Fruit fly (Drosophila melanogaster) whole organism, embryonic: ENCODE measurements around the gene CG16953.

Experiments
- Adf1 ChIP-seq: fragments of 200-800 bp; sonication (Bioruptor generic); IDR thresholded peaks from 2 replicates; pipeline ENCODE4 v1.3.6; 2022; ENCODE audit warnings: missing biosample characterization, missing genetic modification characterization
- CG1024 ChIP-seq: fragments of 200-800 bp; sonication (Bioruptor generic); IDR thresholded peaks from 2 replicates; pipeline ENCODE4 v1.3.6; 2022; ENCODE audit warnings: missing biosample characterization, missing genetic modification characterization
- CG11560 ChIP-seq: fragments of 200-800 bp; sonication (Bioruptor generic); IDR thresholded peaks from 3 replicates; pipeline ENCODE4 v1.3.6; 2022; ENCODE audit warnings: missing biosample characterization, missing genetic modification characterization
- CG12155 ChIP-seq: fragments of 200-800 bp; sonication (Bioruptor generic); optimal IDR thresholded peaks from 3 replicates; lab custom pipeline; 2016; ENCODE audit warnings: missing biosample characterization, missing genetic modification characterization
- CG13296 ChIP-seq: fragments of 200-800 bp; sonication (Bioruptor generic); optimal IDR thresholded peaks from 3 replicates; lab custom pipeline; 2018; ENCODE audit warnings: missing biosample characterization, mild to moderate bottlenecking, missing genetic modification characterization
- CG14710 ChIP-seq: fragments of 200-800 bp; sonication (Bioruptor generic); optimal IDR thresholded peaks from 3 replicates; lab custom pipeline; 2019; ENCODE audit warnings: missing biosample characterization, mild to moderate bottlenecking, missing genetic modification characterization, moderate library complexity
- CG15073 ChIP-seq: fragments of 200-800 bp; sonication (Bioruptor generic); optimal IDR thresholded peaks from 2 replicates; lab custom pipeline; 2016; ENCODE audit warnings: missing biosample characterization, missing genetic modification characterization
- CG18599 ChIP-seq: fragments of 200-800 bp; sonication (Bioruptor generic); optimal IDR thresholded peaks from 3 replicates; lab custom pipeline; 2017; ENCODE audit warnings: missing biosample characterization, missing genetic modification characterization, mild to moderate bottlenecking, moderate library complexity, missing genetic modification reagents
- CG3163 ChIP-seq: fragments of 200-800 bp; sonication (Bioruptor generic); optimal IDR thresholded peaks from 3 replicates; lab custom pipeline; 2016; ENCODE audit warnings: missing biosample characterization, missing genetic modification characterization
- CG32767 ChIP-seq: fragments of 200-800 bp; sonication (Bioruptor generic); IDR thresholded peaks from 2 replicates; pipeline ENCODE4 v1.3.6; 2022; ENCODE audit warnings: missing biosample characterization, missing genetic modification characterization
- CG4820 ChIP-seq: fragments of 200-800 bp; sonication (Bioruptor generic); optimal IDR thresholded peaks from 3 replicates; lab custom pipeline; 2016; ENCODE audit warnings: missing biosample characterization, missing genetic modification characterization
- CG5953 ChIP-seq: fragments of 200-800 bp; sonication (Bioruptor generic); IDR thresholded peaks from 2 replicates; pipeline ENCODE4 v1.3.6; 2022; ENCODE audit warnings: missing biosample characterization, missing genetic modification characterization
- CG6254 ChIP-seq: fragments of 200-800 bp; sonication (Bioruptor generic); optimal IDR thresholded peaks from 3 replicates; lab custom pipeline; 2017; ENCODE audit warnings: mild to moderate bottlenecking, missing biosample characterization, missing genetic modification reagents, missing genetic modification characterization
- CG6654 ChIP-seq: fragments of 200-800 bp; sonication (Bioruptor generic); optimal IDR thresholded peaks from 2 replicates; lab custom pipeline; 2017; ENCODE audit warnings: missing biosample characterization, mild to moderate bottlenecking, missing genetic modification characterization
- CG7987 ChIP-seq: fragments of 200-800 bp; sonication (Bioruptor generic); optimal IDR thresholded peaks from 2 replicates; lab custom pipeline; 2018; ENCODE audit warnings: missing biosample characterization, mild to moderate bottlenecking, missing genetic modification characterization, moderate library complexity
- Chrac-16 ChIP-seq: fragments of 200-800 bp; sonication (Bioruptor generic); optimal IDR thresholded peaks from 3 replicates; lab custom pipeline; 2016; ENCODE audit warnings: missing biosample characterization, missing genetic modification characterization
- CrebB ChIP-seq: fragments of 200-800 bp; sonication (Bioruptor generic); optimal IDR thresholded peaks from 3 replicates; lab custom pipeline; 2018; ENCODE audit warnings: missing biosample characterization, mild to moderate bottlenecking, missing genetic modification characterization
- D ChIP-seq, 2 experiments: fragments of 200-800 bp in 1 of 2; fragments of >200 bp in 1 of 2; sonication (Bioruptor generic) in 1 of 2; optimal IDR thresholded peaks; 2 replicates in 1 of 2; 3 replicates in 1 of 2; lab custom pipeline; 2017; ENCODE audit warnings: mild to moderate bottlenecking in 1 of 2, missing biosample characterization in 1 of 2, missing genetic modification characterization in 1 of 2, missing genetic modification reagents in 1 of 2
- ERR ChIP-seq: fragments of 200-800 bp; sonication (Bioruptor generic); optimal IDR thresholded peaks from 2 replicates; lab custom pipeline; 2016; ENCODE audit warnings: missing biosample characterization, missing genetic modification characterization
- Eip74EF ChIP-seq, 2 experiments: fragments of 200-800 bp in 1 of 2; fragments of >200 bp in 1 of 2; sonication (Bioruptor generic) in 1 of 2; optimal IDR thresholded peaks; 2 replicates each; lab custom pipeline; 2017 to 2019; ENCODE audit warnings: missing biosample characterization in 2 of 2, missing genetic modification characterization in 2 of 2, mild to moderate bottlenecking in 1 of 2, moderate library complexity in 1 of 2
- H2.0 ChIP-seq: fragments of 200-800 bp; sonication (Bioruptor generic); IDR thresholded peaks from 2 replicates; pipeline ENCODE4 v1.3.6; 2022; ENCODE audit warnings: missing biosample characterization, missing genetic modification characterization
- Lhr ChIP-seq: fragments of 200-800 bp; sonication (Bioruptor generic); optimal IDR thresholded peaks from 3 replicates; lab custom pipeline; 2017; ENCODE audit warnings: mild to moderate bottlenecking, missing biosample characterization, missing genetic modification reagents, missing genetic modification characterization
- Lim3 ChIP-seq: fragments of 200-800 bp; sonication (Bioruptor generic); IDR thresholded peaks from 2 replicates; pipeline ENCODE4 v1.3.6; 2022; ENCODE audit warnings: missing biosample characterization, missing genetic modification characterization
- Oaz ChIP-seq: fragments of 200-800 bp; sonication (Bioruptor generic); IDR thresholded peaks from 2 replicates; pipeline ENCODE4 v1.3.6; 2022; ENCODE audit warnings: missing biosample characterization, missing genetic modification characterization
- Rx ChIP-seq: fragments of 200-800 bp; sonication (Bioruptor generic); IDR thresholded peaks from 2 replicates; pipeline ENCODE4 v1.3.6; 2022; ENCODE audit warnings: missing biosample characterization, missing genetic modification characterization
- Ssrp ChIP-seq: fragments of 200-800 bp; sonication (Bioruptor generic); optimal IDR thresholded peaks from 2 replicates; lab custom pipeline; 2018; ENCODE audit warnings: missing biosample characterization, mild to moderate bottlenecking, missing genetic modification characterization, moderate library complexity
- abd-A ChIP-seq: fragments of 200-800 bp; sonication (Bioruptor generic); optimal IDR thresholded peaks from 3 replicates; lab custom pipeline; 2019; ENCODE audit warnings: missing biosample characterization, mild to moderate bottlenecking, missing genetic modification characterization, moderate library complexity
- ac ChIP-seq: fragments of 200-800 bp; sonication (Bioruptor generic); optimal IDR thresholded peaks from 3 replicates; lab custom pipeline; 2017; ENCODE audit warnings: missing biosample characterization, mild to moderate bottlenecking, missing genetic modification characterization
- bowl ChIP-seq: fragments of 200-800 bp; sonication (Bioruptor generic); IDR thresholded peaks from 2 replicates; pipeline ENCODE4 v1.3.6; 2022; ENCODE audit warnings: missing biosample characterization, missing genetic modification characterization
- cato ChIP-seq: fragments of 200-800 bp; sonication (Bioruptor generic); optimal IDR thresholded peaks from 2 replicates; lab custom pipeline; 2016; ENCODE audit warnings: missing biosample characterization, missing genetic modification characterization, borderline replicate concordance
- dysf ChIP-seq: fragments of 200-800 bp; sonication (Bioruptor generic); IDR thresholded peaks from 3 replicates; pipeline ENCODE4 v1.3.6; 2022; ENCODE audit warnings: missing biosample characterization, missing genetic modification characterization
- esg ChIP-seq: fragments of 200-800 bp; sonication (Bioruptor generic); conservative IDR thresholded peaks from 2 replicates; pipeline ENCODE4 v1.3.6; 2022; ENCODE audit warnings: missing biosample characterization, missing genetic modification characterization
- eyg ChIP-seq: fragments of 200-800 bp; sonication (Bioruptor generic); optimal IDR thresholded peaks from 3 replicates; lab custom pipeline; 2016; ENCODE audit warnings: missing biosample characterization, missing genetic modification characterization
- gcm2 ChIP-seq: fragments of 200-800 bp; sonication (Bioruptor generic); optimal IDR thresholded peaks from 2 replicates; lab custom pipeline; 2016; ENCODE audit warnings: missing biosample characterization, missing genetic modification characterization
- hb ChIP-seq: fragments of 200-800 bp; sonication (Bioruptor generic); IDR thresholded peaks from 3 replicates; pipeline ENCODE4 v1.3.6; 2022; ENCODE audit warnings: missing biosample characterization, missing genetic modification characterization; ENCODE audit not compliant: partially characterized antibody
- mam ChIP-seq: fragments of 200-800 bp; sonication (Bioruptor generic); optimal IDR thresholded peaks from 3 replicates; lab custom pipeline; 2016; ENCODE audit warnings: missing biosample characterization, missing genetic modification characterization
- mld ChIP-seq: fragments of 200-800 bp; sonication (Bioruptor generic); IDR thresholded peaks from 3 replicates; pipeline ENCODE4 v1.3.6; 2022; ENCODE audit warnings: missing biosample characterization, missing genetic modification characterization; ENCODE audit not compliant: partially characterized antibody
- oc ChIP-seq: fragments of 200-800 bp; sonication (Bioruptor generic); optimal IDR thresholded peaks from 2 replicates; lab custom pipeline; 2018; ENCODE audit warnings: missing biosample characterization, mild to moderate bottlenecking, missing genetic modification characterization, moderate library complexity
- otp ChIP-seq: fragments of 200-800 bp; sonication (Bioruptor generic); IDR thresholded peaks from 3 replicates; pipeline ENCODE4, ENCODE4 v1.3.6; 2022; ENCODE audit warnings: missing biosample characterization, missing genetic modification characterization
- pb ChIP-seq: fragments of 200-800 bp; sonication (Bioruptor generic); optimal IDR thresholded peaks from 3 replicates; lab custom pipeline; 2016; ENCODE audit warnings: missing biosample characterization, missing genetic modification characterization
- phol ChIP-seq: fragments of 200-800 bp; sonication (Bioruptor generic); optimal IDR thresholded peaks from 3 replicates; lab custom pipeline; 2018; ENCODE audit warnings: missing biosample characterization, mild to moderate bottlenecking, missing genetic modification characterization, moderate library complexity
- pita ChIP-seq: fragments of 200-800 bp; sonication (Bioruptor generic); optimal IDR thresholded peaks from 2 replicates; lab custom pipeline; 2017; ENCODE audit warnings: missing biosample characterization, mild to moderate bottlenecking, missing genetic modification characterization
- prd ChIP-seq, 3 experiments: fragments of >200 bp in 2 of 3; fragments of 200-800 bp in 1 of 3; sonication (Bioruptor generic) in 1 of 3; optimal IDR thresholded peaks in 2 of 3; IDR thresholded peaks in 1 of 3; 2 replicates in 2 of 3; 3 replicates in 1 of 3; pipeline versions ENCODE4 v1.3.6 to Lab custom; 2017 to 2022; ENCODE audit warnings: missing biosample characterization in 1 of 3, missing genetic modification characterization in 1 of 3
- run ChIP-seq: fragments of 200-800 bp; sonication (Bioruptor generic); optimal IDR thresholded peaks from 3 replicates; lab custom pipeline; 2018; ENCODE audit warnings: missing biosample characterization, mild to moderate bottlenecking, missing genetic modification characterization
- sc ChIP-seq, 3 experiments: fragments of >200 bp in 2 of 3; fragments of 200-800 bp in 1 of 3; sonication (Bioruptor generic) in 1 of 3; optimal IDR thresholded peaks; 2 replicates in 2 of 3; 3 replicates in 1 of 3; lab custom pipeline; 2017; ENCODE audit warnings: mild to moderate bottlenecking in 1 of 3, missing biosample characterization in 1 of 3, missing genetic modification characterization in 1 of 3, missing genetic modification reagents in 1 of 3
- ssp ChIP-seq: fragments of 200-800 bp; sonication (Bioruptor generic); IDR thresholded peaks from 2 replicates; pipeline ENCODE4 v1.3.6; 2022; ENCODE audit warnings: missing biosample characterization, missing genetic modification characterization
- tap ChIP-seq: fragments of 200-800 bp; optimal IDR thresholded peaks from 3 replicates; lab custom pipeline; 2019; ENCODE audit warnings: missing biosample characterization, mild to moderate bottlenecking, missing genetic modification characterization, moderate library complexity

CG16953 gene

DNA sequence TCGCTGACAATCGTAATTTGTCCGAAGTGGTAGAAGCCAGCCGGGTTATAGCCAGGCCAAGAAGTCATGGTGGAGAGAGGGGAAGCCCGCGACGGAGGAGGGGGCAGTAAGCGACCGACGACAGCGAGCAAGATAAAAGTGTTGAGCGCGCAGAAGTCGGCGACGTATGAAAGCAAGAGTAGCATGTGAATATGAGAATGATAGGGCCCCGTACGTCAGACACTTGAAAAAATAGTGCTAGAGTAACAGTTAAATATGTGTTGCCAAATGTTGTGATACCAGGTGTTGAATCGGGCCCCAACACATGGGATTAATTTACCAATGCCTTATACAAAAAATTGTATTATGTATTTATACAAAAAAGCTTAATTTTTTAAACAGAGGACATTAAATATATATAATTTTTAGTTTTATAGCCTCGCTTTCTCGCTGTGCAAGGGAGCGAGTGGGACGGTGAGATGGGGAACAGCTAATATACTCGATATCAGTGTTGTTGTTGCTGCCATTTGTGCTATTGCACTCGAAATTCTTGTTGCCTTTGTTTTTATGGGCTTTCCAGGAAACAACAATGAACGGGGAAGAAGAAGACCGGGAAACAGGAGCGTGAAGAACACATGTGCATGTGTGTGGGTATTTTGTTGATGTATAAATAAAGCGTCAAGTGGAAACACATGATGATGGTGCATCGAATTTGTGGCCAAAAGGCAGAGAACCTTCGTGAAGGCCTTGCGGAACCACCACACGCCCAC is 35.6 kb downstream of the CG16953 start (continued):
- TF ChIP-seq CG6654 (peak; percentile 78), Rx (GFP tag; lab: Robert Waterston, UW) (peak; percentile 73), CG3163 (GFP tag; lab: Kevin White, UChicago) (no peak), CG6254 (GFP tag; lab: Kevin White, UChicago) (peak; percentile 82), ERR (no peak), Chrac-16 (GFP tag; lab: Kevin White, UChicago) (peak; percentile 70), oc (peak; percentile 82), Adf1 (GFP tag; lab: Robert Waterston, UW) (peak; percentile 75), H2.0 (GFP tag; lab: Robert Waterston, UW) (peak; percentile 72; the same call in 1 of the 2 replicates), hb (no peak), CG14710 (tag; lab: Kevin White, UChicago) (peak; percentile 83), CG32767 (GFP tag; lab: Robert Waterston, UW) (peak; percentile 58; the same call in 1 of the 2 replicates), Lhr (GFP tag; lab: Kevin White, UChicago) (peak; percentile 65), eyg (GFP tag; lab: Kevin White, UChicago) (peak; percentile 4), Oaz (GFP tag; lab: Robert Waterston, UW) (peak; percentile 69), pita (GFP tag; lab: Kevin White, UChicago) (no peak), ac (GFP tag; lab: Kevin White, UChicago) (peak; percentile 69), CG12155 (GFP tag; lab: Kevin White, UChicago) (peak; percentile 78), run (tag; lab: Kevin White, UChicago) (peak; percentile 41), dysf (peak; percentile 90), esg (peak; percentile 85), pb (no peak), gcm2 (GFP tag; lab: Kevin White, UChicago) (peak; percentile 65), CG1024 (GFP tag; lab: Robert Waterston, UW) (0 out of 2 replicates have a peak, but pooled peaks have one; percentile 46), cato (GFP tag; lab: Kevin White, UChicago) (peak; percentile 83), CG13296 (GFP tag; lab: Kevin White, UChicago) (peak; percentile 73), Ssrp (tag; lab: Kevin White, UChicago) (peak; percentile 89), CG5953 (peak; percentile 64), CG15073 (no peak), sc (optimal IDR thresholded peaks at IDR 0.05; lab: Kevin White, UChicago) (no peak), sc (GFP tag; optimal IDR thresholded peaks at IDR 0.05; lab: Kevin White, UChicago) (peak; percentile 84), D (optimal IDR thresholded peaks at IDR 0.05; lab: Kevin White, UChicago) (no peak), D (GFP tag; optimal IDR thresholded peaks at IDR 0.05; lab: Kevin White, UChicago) (peak; percentile 85), phol (tag; lab: Kevin White, UChicago) (peak; percentile 90), mam (GFP tag; lab: Kevin White, UChicago) (peak; percentile 59), CG11560 (peak; percentile 78), tap (peak; percentile 80), prd (optimal IDR thresholded peaks at IDR 0.05; lab: Kevin White, UChicago) (no peak), prd (GFP tag; IDR thresholded peaks at IDR 0.05; lab: Robert Waterston, UW) (peak; percentile 87), CG4820 (GFP tag; lab: Kevin White, UChicago) (peak; percentile 86), mld (GFP tag; lab: Robert Waterston, UW) (no peak), Eip74EF (GFP tag; optimal IDR thresholded peaks at IDR 0.05; lab: Kevin White, UChicago) (peak in 1 of 2 experiments; percentile 64), otp (GFP tag; lab: Robert Waterston, UW) (peak; percentile 77), bowl (GFP tag; lab: Robert Waterston, UW) (0 out of 2 replicates have a peak, but pooled peaks have one; percentile 42), abd-A (no peak), CrebB (tag; lab: Kevin White, UChicago) (peak; percentile 48), CG18599 (peak; percentile 92), Lim3 (no peak; the same call in 1 of the 2 replicates), CG7987 (GFP tag; lab: Kevin White, UChicago) (peak; percentile 47), ssp (GFP tag; lab: Robert Waterston, UW) (peak; percentile 71)
